Worm (Caenorhabditis elegans) whole organism, mixed stage, embryonic: ENCODE data around the gene F58E6.13.

Experiments
- M03D4.4 ChIP-seq: sonication (generic microtip); optimal IDR thresholded peaks from 2 replicates; lab custom pipeline; 2017; ENCODE audit warnings: mild to moderate bottlenecking, missing genetic modification characterization, missing compliant biosample characterization
- bed-3 ChIP-seq: fragments of 200-800 bp; sonication (Bioruptor generic); optimal IDR thresholded peaks from 3 replicates; lab custom pipeline; 2018; ENCODE audit warnings: mild to moderate bottlenecking, missing genetic modification characterization, moderate library complexity, missing compliant biosample characterization
- blmp-1 ChIP-seq: fragments of 150-350 bp; optimal IDR thresholded peaks from 2 replicates; lab custom pipeline; 2014; ENCODE audit warnings: missing biosample characterization, missing genetic modification characterization
- ceh-39 ChIP-seq: fragments of 150-350 bp; optimal IDR thresholded peaks from 2 replicates; lab custom pipeline; 2014; ENCODE audit warnings: missing biosample characterization, missing genetic modification characterization
- ceh-43 ChIP-seq: fragments of 200-800 bp; sonication (Bioruptor generic); optimal IDR thresholded peaks from 2 replicates; lab custom pipeline; 2018; ENCODE audit warnings: mild to moderate bottlenecking, missing genetic modification characterization, moderate library complexity, missing compliant biosample characterization
- ceh-83 ChIP-seq: fragments of 200-800 bp; sonication (Bioruptor generic); optimal IDR thresholded peaks from 2 replicates; lab custom pipeline; 2018; ENCODE audit warnings: mild to moderate bottlenecking, missing genetic modification characterization, missing compliant biosample characterization
- ces-1 ChIP-seq: fragments of 150-350 bp; optimal IDR thresholded peaks from 2 replicates; lab custom pipeline; 2014; ENCODE audit warnings: missing biosample characterization, missing genetic modification reagents, missing genetic modification characterization
- cnd-1 ChIP-seq: fragments of 200-800 bp; sonication (Bioruptor generic); optimal IDR thresholded peaks from 2 replicates; lab custom pipeline; 2018; ENCODE audit warnings: mild to moderate bottlenecking, missing genetic modification characterization, missing compliant biosample characterization
- drap-1 ChIP-seq: fragments of 200-800 bp; sonication (Bioruptor generic); optimal IDR thresholded peaks from 3 replicates; lab custom pipeline; 2018; ENCODE audit warnings: mild to moderate bottlenecking, missing genetic modification characterization, missing compliant biosample characterization
- elt-3 ChIP-seq: fragments of 150-350 bp; optimal IDR thresholded peaks from 2 replicates; lab custom pipeline; 2014; ENCODE audit warnings: missing biosample characterization, missing genetic modification characterization
- flh-1 ChIP-seq: fragments of 200-800 bp; sonication (Bioruptor generic); optimal IDR thresholded peaks from 2 replicates; lab custom pipeline; 2018; ENCODE audit warnings: mild to moderate bottlenecking, missing genetic modification characterization, moderate library complexity, missing compliant biosample characterization
- ham-2 ChIP-seq: fragments of 200-800 bp; sonication (Bioruptor generic); optimal IDR thresholded peaks from 2 replicates; lab custom pipeline; 2018; ENCODE audit warnings: mild to moderate bottlenecking, missing genetic modification characterization, missing compliant biosample characterization
- hlh-1 ChIP-seq: fragments of 150-350 bp; optimal IDR thresholded peaks from 2 replicates; lab custom pipeline; 2014; ENCODE audit warnings: missing biosample characterization, missing genetic modification reagents, missing genetic modification characterization
- lin-13 ChIP-seq: fragments of 150-350 bp; optimal IDR thresholded peaks from 2 replicates; lab custom pipeline; 2014; ENCODE audit warnings: missing biosample characterization, missing genetic modification characterization
- lin-32 ChIP-seq: fragments of 200-800 bp; sonication (Bioruptor generic); optimal IDR thresholded peaks from 2 replicates; lab custom pipeline; 2018; ENCODE audit warnings: mild to moderate bottlenecking, missing genetic modification characterization, missing compliant biosample characterization
- lsy-2 ChIP-seq: fragments of 150-350 bp; optimal IDR thresholded peaks from 2 replicates; lab custom pipeline; 2014; ENCODE audit warnings: missing biosample characterization, missing genetic modification characterization
- mep-1 ChIP-seq: fragments of 150-350 bp; optimal IDR thresholded peaks from 2 replicates; lab custom pipeline; 2017; ENCODE audit warnings: missing biosample characterization, missing genetic modification reagents, missing genetic modification characterization, inconsistent platforms
- mls-2 ChIP-seq: sonication (generic microtip); optimal IDR thresholded peaks from 2 replicates; lab custom pipeline; 2016; ENCODE audit warnings: mild to moderate bottlenecking, missing genetic modification characterization, moderate library complexity, missing compliant biosample characterization
- nhr-12 ChIP-seq: fragments of 150-350 bp; optimal IDR thresholded peaks from 2 replicates; lab custom pipeline; 2014; ENCODE audit warnings: missing biosample characterization, missing genetic modification characterization
- nhr-2 ChIP-seq: fragments of 150-350 bp; optimal IDR thresholded peaks from 2 replicates; lab custom pipeline; 2014; ENCODE audit warnings: missing biosample characterization, missing genetic modification characterization
- nhr-237 ChIP-seq: fragments of 150-350 bp; optimal IDR thresholded peaks from 2 replicates; lab custom pipeline; 2014; ENCODE audit warnings: missing biosample characterization, missing genetic modification characterization
- nhr-28 ChIP-seq: fragments of 150-350 bp; optimal IDR thresholded peaks from 2 replicates; lab custom pipeline; 2014; ENCODE audit warnings: missing biosample characterization, missing genetic modification characterization
- nhr-76 ChIP-seq: sonication (generic microtip); optimal IDR thresholded peaks from 2 replicates; lab custom pipeline; 2017; ENCODE audit warnings: missing biosample characterization, missing genetic modification characterization
- snpc-4 ChIP-seq: fragments of 150-350 bp; optimal IDR thresholded peaks from 2 replicates; lab custom pipeline; 2014; ENCODE audit warnings: missing biosample characterization, missing genetic modification characterization
- sptf-1 ChIP-seq: sonication (generic microtip); optimal IDR thresholded peaks from 2 replicates; lab custom pipeline; 2017; ENCODE audit warnings: mild to moderate bottlenecking, missing genetic modification characterization, moderate library complexity, missing compliant biosample characterization
- tbx-8 ChIP-seq: fragments of 200-800 bp; sonication (Bioruptor generic); optimal IDR thresholded peaks from 2 replicates; lab custom pipeline; 2018; ENCODE audit warnings: mild to moderate bottlenecking, missing genetic modification characterization, moderate library complexity, missing compliant biosample characterization
- unc-120 ChIP-seq: sonication (generic microtip); optimal IDR thresholded peaks from 2 replicates; lab custom pipeline; 2017; ENCODE audit warnings: missing genetic modification characterization, missing compliant biosample characterization; ENCODE audit not compliant: poor library complexity, severe bottlenecking
- unc-39 ChIP-seq: fragments of 150-350 bp; optimal IDR thresholded peaks from 2 replicates; lab custom pipeline; 2014; ENCODE audit warnings: missing biosample characterization, missing genetic modification characterization
- unc-62 ChIP-seq: fragments of 150-350 bp; optimal IDR thresholded peaks from 2 replicates; lab custom pipeline; 2014; ENCODE audit warnings: missing biosample characterization, missing genetic modification reagents, missing genetic modification characterization
- zip-8 ChIP-seq: fragments of 150-350 bp; optimal IDR thresholded peaks from 2 replicates; lab custom pipeline; 2014; ENCODE audit warnings: missing biosample characterization, missing genetic modification characterization
- ztf-11 ChIP-seq: fragments of 150-350 bp; optimal IDR thresholded peaks from 2 replicates; lab custom pipeline; 2014; ENCODE audit warnings: missing biosample characterization, missing genetic modification characterization

F58E6.13 gene

ce11 chrV:9712418-9713173 lies 32.4 kb upstream of the F58E6.13 start:
- TF ChIP-seq mep-1 (no peak), unc-120 (tag; lab: Kevin White, UChicago) (no peak), tbx-8 (GFP tag; lab: Kevin White, UChicago) (no peak), drap-1 (GFP tag; lab: Kevin White, UChicago) (no peak), ceh-39 (no peak), hlh-1 (tag; lab: Kevin White, UChicago) (no peak), ztf-11 (tag; lab: Kevin White, UChicago) (no peak), ces-1 (GFP tag; lab: Kevin White, UChicago) (no peak), M03D4.4 (tag; lab: Kevin White, UChicago) (no peak), lin-13 (no peak), lin-32 (GFP tag; lab: Kevin White, UChicago) (no peak), ceh-83 (GFP tag; lab: Kevin White, UChicago) (no peak), zip-8 (tag; lab: Kevin White, UChicago) (no peak)

ce11 chrV:9713532-9713931 lies 31.5 kb upstream of the F58E6.13 start, which contains the start of gene F40F9.10:
TSS of gene F40F9.10 (minus strand) at chrV:9713632.
- TF ChIP-seq ham-2 (GFP tag; lab: Kevin White, UChicago) = no peak
- TF ChIP-seq ces-1 (GFP tag; lab: Kevin White, UChicago) = no peak
- TF ChIP-seq sptf-1 (tag; lab: Kevin White, UChicago) = no peak

DNA sequence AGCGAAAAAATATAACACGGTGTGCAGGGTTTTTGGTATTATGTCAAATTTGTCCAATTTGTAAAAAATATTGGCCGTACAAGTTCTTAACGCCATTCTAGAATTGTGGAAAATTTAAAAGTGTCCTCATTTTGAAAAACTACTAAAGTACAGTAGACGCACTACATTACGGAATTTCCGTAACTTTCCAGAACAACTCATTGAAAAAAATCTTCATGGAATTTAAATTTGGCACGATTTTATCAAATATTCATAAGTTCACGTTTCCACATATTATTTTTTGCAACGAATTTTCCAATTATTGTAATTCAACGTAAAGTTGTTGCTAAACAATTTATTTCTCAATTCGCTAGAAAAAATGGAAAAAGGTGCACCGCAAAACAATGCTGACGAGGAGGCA lies 30.1 kb upstream of the F58E6.13 start, which contains the start of gene F40F9.3:
F40F9.3 (plus strand) TSS at position 301 of the 400 bp plus-strand sequence.
- no peak for TF ChIP-seq lin-13
- TF ChIP-seq unc-120 (tag; lab: Kevin White, UChicago) = no peak
- TF ChIP-seq nhr-237 = no peak
- no peak for TF ChIP-seq lin-32 (GFP tag; lab: Kevin White, UChicago)
- TF ChIP-seq nhr-2 (tag; lab: Kevin White, UChicago) = no peak
- TF ChIP-seq ham-2 (GFP tag; lab: Kevin White, UChicago) = no peak
- no peak for TF ChIP-seq elt-3 (tag; lab: Kevin White, UChicago)
- no peak for TF ChIP-seq bed-3 (GFP tag; lab: Kevin White, UChicago)
- TF ChIP-seq flh-1 (GFP tag; lab: Kevin White, UChicago) = no peak
- TF ChIP-seq drap-1 (GFP tag; lab: Kevin White, UChicago) = no peak
- TF ChIP-seq ceh-39 = no peak
- no peak for TF ChIP-seq unc-39 (tag; lab: Kevin White, UChicago)
- TF ChIP-seq ceh-43 (GFP tag; lab: Kevin White, UChicago) = no peak
- TF ChIP-seq mls-2 (tag; lab: Kevin White, UChicago) = no peak
- TF ChIP-seq nhr-12 (tag; lab: Kevin White, UChicago) = no peak
- no peak for TF ChIP-seq cnd-1 (tag; lab: Kevin White, UChicago)
- no peak for TF ChIP-seq nhr-28
- no peak for TF ChIP-seq mep-1
- no peak for TF ChIP-seq blmp-1
- TF ChIP-seq snpc-4 (tag; lab: Kevin White, UChicago) = no peak

DNA sequence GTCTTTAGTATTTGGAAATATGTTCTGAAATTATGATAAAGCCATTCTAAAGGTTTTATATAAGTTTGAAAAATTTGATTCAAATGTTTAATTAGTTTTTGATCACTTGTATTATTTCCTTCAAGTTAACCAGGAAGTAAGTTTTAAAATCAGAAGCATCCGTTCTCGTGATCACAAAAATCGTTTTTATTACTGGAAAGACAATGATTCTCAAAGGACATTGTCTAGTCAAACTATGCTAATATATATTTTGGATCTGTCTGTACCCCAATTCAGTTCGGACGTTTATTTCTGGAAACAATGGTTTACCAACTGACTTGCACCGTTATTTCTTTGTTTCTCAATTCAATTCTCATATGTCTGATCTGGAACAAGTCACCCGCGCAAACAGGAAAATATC lies 28.6 kb upstream of the F58E6.13 start, which contains the start of gene str-188:
str-188 (plus strand) TSS at position 301 of the 400 bp plus-strand sequence.
- TF ChIP-seq lin-13 (no peak), ztf-11 (tag; lab: Kevin White, UChicago) (no peak), lsy-2 (tag; lab: Kevin White, UChicago) (no peak), sptf-1 (tag; lab: Kevin White, UChicago) (no peak), bed-3 (GFP tag; lab: Kevin White, UChicago) (no peak), unc-120 (tag; lab: Kevin White, UChicago) (no peak), elt-3 (tag; lab: Kevin White, UChicago) (no peak), unc-62 (GFP tag; lab: Kevin White, UChicago) (no peak), zip-8 (tag; lab: Kevin White, UChicago) (no peak), nhr-76 (tag; lab: Kevin White, UChicago) (no peak), snpc-4 (tag; lab: Kevin White, UChicago) (no peak)
